Worm (Caenorhabditis elegans): ENCODE measurements around the gene btb-19.

- TF ChIP-seq tab-1 (GFP tag; IDR thresholded peaks at IDR 0.05) (no peak), ztf-29 (GFP tag; IDR thresholded peaks at IDR 0.05) (no peak), flt-1 (GFP tag; IDR thresholded peaks at IDR 0.05) (no peak), ztf-23 (GFP tag; IDR thresholded peaks at IDR 0.05) (no peak), klf-2 (GFP tag; conservative IDR thresholded peaks at IDR 0.05) (no peak), med-1 (GFP tag; optimal IDR thresholded peaks at IDR 0.05; ENCODE audit: insufficient read depth) (no peak)
Observed at ce11 chrII:14494014-14494413, 27.9 kb downstream of the btb-19 start.
